Worm (Caenorhabditis elegans) whole organism, L1 larva: ENCODE data around the gene pals-18.

Experiments
- ceh-82 ChIP-seq, 3 experiments: fragments of 150-350 bp in 1 of 3; sonication (generic microtip) in 2 of 3; optimal IDR thresholded peaks; 2 replicates each; lab custom pipeline; 2014 to 2017; ENCODE audit warnings: missing biosample characterization in 3 of 3, missing genetic modification characterization in 3 of 3
- dpl-1 ChIP-seq, 3 experiments: fragments of 150-350 bp in 2 of 3; sonication (generic microtip) in 1 of 3; optimal IDR thresholded peaks; 2 replicates each; lab custom pipeline; 2014 to 2017; ENCODE audit warnings: missing biosample characterization in 3 of 3, missing genetic modification characterization in 3 of 3, missing genetic modification reagents in 3 of 3
- elt-2 ChIP-seq: sonication (generic microtip); optimal IDR thresholded peaks from 2 replicates; lab custom pipeline; 2016; ENCODE audit warnings: missing genetic modification characterization, mild to moderate bottlenecking, inconsistent platforms, missing compliant biosample characterization, missing genetic modification reagents
- fos-1 ChIP-seq: fragments of 150-350 bp; optimal IDR thresholded peaks from 2 replicates; lab custom pipeline; 2014; ENCODE audit warnings: missing biosample characterization, missing genetic modification characterization
- nhr-12 ChIP-seq: sonication (generic microtip); optimal IDR thresholded peaks from 2 replicates; lab custom pipeline; 2017; ENCODE audit warnings: missing biosample characterization, missing genetic modification characterization
- nhr-85 ChIP-seq: sonication (generic microtip); peaks from one replicate; lab custom pipeline; 2016; ENCODE audit warnings: missing genetic modification characterization, inconsistent platforms, missing compliant biosample characterization
- skn-1 ChIP-seq: fragments of 150-350 bp; optimal IDR thresholded peaks from 2 replicates; lab custom pipeline; 2014; ENCODE audit warnings: missing biosample characterization, missing genetic modification characterization
- snpc-4 ChIP-seq: fragments of 150-350 bp; optimal IDR thresholded peaks from 2 replicates; lab custom pipeline; 2014; ENCODE audit warnings: missing biosample characterization, missing genetic modification characterization

DNA sequence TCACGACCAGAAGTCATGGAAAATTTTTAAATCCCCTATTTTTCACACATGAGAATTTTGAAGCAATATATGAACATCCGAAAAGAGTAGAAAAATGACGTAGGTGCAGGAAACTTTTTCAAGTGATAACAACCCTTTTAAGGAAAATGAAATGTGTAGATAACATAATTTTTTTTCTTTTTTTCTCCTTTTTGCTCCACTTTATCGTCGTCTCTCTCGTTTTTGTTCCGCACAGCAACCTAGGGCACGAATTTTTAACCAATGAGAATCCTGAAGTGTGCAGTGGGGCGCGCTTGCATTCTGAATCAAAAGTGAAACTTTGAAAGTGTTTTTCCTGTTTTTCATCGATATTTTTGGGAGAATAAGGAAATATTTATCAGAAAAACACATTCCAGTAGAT lies 10.4 kb upstream of the pals-18 start:
- TF ChIP-seq snpc-4 (tag; lab: Kevin White, UChicago) (no peak), elt-2 (tag; lab: Kevin White, UChicago) (peak; percentile 97), fos-1 (no peak), ceh-82 (tag; optimal IDR thresholded peaks at IDR 0.05; lab: Kevin White, UChicago) (no peak), dpl-1 (GFP tag; optimal IDR thresholded peaks at IDR 0.05; lab: Kevin White, UChicago) (no peak), skn-1 (tag; lab: Kevin White, UChicago) (no peak), nhr-12 (tag; lab: Kevin White, UChicago) (no peak), nhr-85 (tag; lab: Kevin White, UChicago) (no peak)
